Fruit fly (Drosophila melanogaster) whole organism, embryonic: ENCODE data around the gene CG14402.

ENCODE experiments used
- Adf1 ChIP-seq: fragments of 200-800 bp; sonication (Bioruptor generic); IDR thresholded peaks from 2 replicates; pipeline ENCODE4 v1.3.6; 2022; ENCODE audit warnings: missing biosample characterization, missing genetic modification characterization
- Bteb2 ChIP-seq: fragments of 200-800 bp; sonication (Bioruptor generic); optimal IDR thresholded peaks from 2 replicates; lab custom pipeline; 2016; ENCODE audit warnings: missing biosample characterization, missing genetic modification characterization
- CG10431 ChIP-seq: fragments of 200-800 bp; sonication (Bioruptor generic); optimal IDR thresholded peaks from 3 replicates; lab custom pipeline; 2018; ENCODE audit warnings: missing biosample characterization, mild to moderate bottlenecking, missing genetic modification characterization
- CG10462 ChIP-seq: fragments of 200-800 bp; sonication (Bioruptor generic); optimal IDR thresholded peaks from 2 replicates; lab custom pipeline; 2016; ENCODE audit warnings: missing biosample characterization, missing genetic modification characterization
- CG10959 ChIP-seq: fragments of 200-800 bp; sonication (Bioruptor generic); IDR thresholded peaks from 2 replicates; pipeline ENCODE4 v1.3.6; 2022; ENCODE audit warnings: missing biosample characterization, missing genetic modification characterization
- CG11398 ChIP-seq: fragments of 200-800 bp; sonication (Bioruptor generic); optimal IDR thresholded peaks from 2 replicates; lab custom pipeline; 2016; ENCODE audit warnings: missing biosample characterization, missing genetic modification characterization
- CG11695 ChIP-seq: fragments of 200-800 bp; sonication (Bioruptor generic); IDR thresholded peaks from 3 replicates; pipeline ENCODE4 v1.3.6; 2022; ENCODE audit warnings: missing biosample characterization, missing genetic modification characterization
- CG12104 ChIP-seq: fragments of 200-800 bp; sonication (Bioruptor generic); optimal IDR thresholded peaks from 3 replicates; lab custom pipeline; 2016; ENCODE audit warnings: missing biosample characterization, missing genetic modification characterization
- CG13287 ChIP-seq: fragments of 200-800 bp; sonication (Bioruptor generic); IDR thresholded peaks from 2 replicates; pipeline ENCODE4 v1.3.6; 2022; ENCODE audit warnings: missing biosample characterization, missing genetic modification characterization; ENCODE audit not compliant: partially characterized antibody
- CG14050 ChIP-seq: fragments of 200-800 bp; sonication (Bioruptor generic); IDR thresholded peaks from 3 replicates; pipeline ENCODE4 v1.3.6; 2022; ENCODE audit warnings: missing biosample characterization, missing genetic modification characterization
- CG15073 ChIP-seq: fragments of 200-800 bp; sonication (Bioruptor generic); optimal IDR thresholded peaks from 2 replicates; lab custom pipeline; 2016; ENCODE audit warnings: missing biosample characterization, missing genetic modification characterization
- CG16863 ChIP-seq: fragments of 200-800 bp; sonication (Bioruptor generic); optimal IDR thresholded peaks from 3 replicates; lab custom pipeline; 2016; ENCODE audit warnings: missing biosample characterization, missing genetic modification characterization
- CG17385 ChIP-seq: fragments of 200-800 bp; sonication (Bioruptor generic); optimal IDR thresholded peaks from 3 replicates; lab custom pipeline; 2018; ENCODE audit warnings: missing biosample characterization, mild to moderate bottlenecking, missing genetic modification characterization
- CG17568 ChIP-seq: fragments of 200-800 bp; sonication (Bioruptor generic); optimal IDR thresholded peaks from 2 replicates; lab custom pipeline; 2018; ENCODE audit warnings: missing biosample characterization, mild to moderate bottlenecking, missing genetic modification characterization, moderate library complexity
- CG30020 ChIP-seq: fragments of 200-800 bp; optimal IDR thresholded peaks from 2 replicates; lab custom pipeline; 2019; ENCODE audit warnings: missing biosample characterization, mild to moderate bottlenecking, missing genetic modification characterization, moderate library complexity
- CG30403 ChIP-seq: fragments of 200-800 bp; sonication (Bioruptor generic); optimal IDR thresholded peaks from 3 replicates; lab custom pipeline; 2016; ENCODE audit warnings: missing biosample characterization, missing genetic modification characterization
- CG42726 ChIP-seq: fragments of 200-800 bp; sonication (Bioruptor generic); IDR thresholded peaks from 2 replicates; pipeline ENCODE4 v1.3.6; 2022; ENCODE audit warnings: missing biosample characterization, missing genetic modification characterization; ENCODE audit not compliant: partially characterized antibody
- CG4404 ChIP-seq: fragments of 200-800 bp; sonication (Bioruptor generic); IDR thresholded peaks from 2 replicates; pipeline ENCODE4 v1.3.6; 2022; ENCODE audit warnings: missing biosample characterization, missing genetic modification characterization
- CG4820 ChIP-seq: fragments of 200-800 bp; sonication (Bioruptor generic); optimal IDR thresholded peaks from 3 replicates; lab custom pipeline; 2016; ENCODE audit warnings: missing biosample characterization, missing genetic modification characterization
- CG4854 ChIP-seq: fragments of 200-800 bp; sonication (Bioruptor generic); optimal IDR thresholded peaks from 2 replicates; lab custom pipeline; 2016; ENCODE audit warnings: missing biosample characterization, missing genetic modification characterization, inconsistent platforms
- CG7372 ChIP-seq: fragments of 200-800 bp; sonication (Bioruptor generic); IDR thresholded peaks from 2 replicates; pipeline ENCODE4 v1.3.6; 2022; ENCODE audit warnings: missing biosample characterization, missing genetic modification characterization
- CG8388 ChIP-seq: fragments of 200-800 bp; sonication (Bioruptor generic); optimal IDR thresholded peaks from 2 replicates; lab custom pipeline; 2019; ENCODE audit warnings: missing biosample characterization, mild to moderate bottlenecking, missing genetic modification characterization, moderate library complexity
- CHES-1-like ChIP-seq: fragments of 200-800 bp; sonication (Bioruptor generic); optimal IDR thresholded peaks from 2 replicates; lab custom pipeline; 2016; ENCODE audit warnings: missing biosample characterization, missing genetic modification characterization
- Elba2 ChIP-seq: fragments of 200-800 bp; sonication (Bioruptor generic); optimal IDR thresholded peaks from 3 replicates; lab custom pipeline; 2016; ENCODE audit warnings: missing biosample characterization, missing genetic modification characterization
- Ets97D ChIP-seq: fragments of 200-800 bp; sonication (Bioruptor generic); optimal IDR thresholded peaks from 3 replicates; lab custom pipeline; 2016; ENCODE audit warnings: missing biosample characterization, missing genetic modification characterization
- HLH3B ChIP-seq: fragments of 200-800 bp; sonication (Bioruptor generic); IDR thresholded peaks from 2 replicates; pipeline ENCODE4 v1.3.6; 2022; ENCODE audit warnings: missing biosample characterization, missing genetic modification characterization
- HLHmδ ChIP-seq: fragments of 200-800 bp; sonication (Bioruptor generic); optimal IDR thresholded peaks from 2 replicates; lab custom pipeline; 2018; ENCODE audit warnings: missing biosample characterization, mild to moderate bottlenecking, missing genetic modification characterization, moderate library complexity
- Hand ChIP-seq: fragments of 200-800 bp; sonication (Bioruptor generic); optimal IDR thresholded peaks from 2 replicates; lab custom pipeline; 2017; ENCODE audit warnings: mild to moderate bottlenecking, missing biosample characterization, missing genetic modification reagents, missing genetic modification characterization
- NC2β ChIP-seq: fragments of 200-800 bp; sonication (Bioruptor generic); optimal IDR thresholded peaks from 2 replicates; lab custom pipeline; 2016; ENCODE audit warnings: missing biosample characterization, missing genetic modification characterization
- NFAT ChIP-seq: fragments of 200-800 bp; sonication (Bioruptor generic); IDR thresholded peaks from 2 replicates; pipeline ENCODE4 v1.3.6; 2022; ENCODE audit warnings: missing biosample characterization, missing genetic modification characterization
- Nf-YA ChIP-seq: fragments of 200-800 bp; sonication (Bioruptor generic); IDR thresholded peaks from 2 replicates; pipeline ENCODE4 v1.3.6; 2022; ENCODE audit warnings: missing biosample characterization, missing genetic modification characterization
- Scr ChIP-seq: fragments of 200-800 bp; sonication (Bioruptor generic); IDR thresholded peaks from 2 replicates; pipeline ENCODE4 v1.3.6; 2022; ENCODE audit warnings: missing biosample characterization, missing genetic modification characterization; ENCODE audit not compliant: partially characterized antibody
- Stat92E ChIP-seq, 3 experiments: fragments of >200 bp in 2 of 3; fragments of 200-800 bp in 1 of 3; sonication (Bioruptor generic) in 1 of 3; optimal IDR thresholded peaks; 2 replicates each; lab custom pipeline; 2017 to 2019; ENCODE audit warnings: missing biosample characterization in 3 of 3, missing genetic modification characterization in 3 of 3, mild to moderate bottlenecking in 1 of 3, moderate library complexity in 1 of 3
- Tbp ChIP-seq: fragments of >200 bp; optimal IDR thresholded peaks from 2 replicates; lab custom pipeline; 2018; ENCODE audit warnings: missing biosample characterization, missing genetic modification characterization
- al ChIP-seq: fragments of 200-800 bp; sonication (Bioruptor generic); IDR thresholded peaks from 2 replicates; pipeline ENCODE4 v1.3.6; 2022; ENCODE audit warnings: missing biosample characterization, missing genetic modification characterization
- bab2 ChIP-seq: fragments of 200-800 bp; sonication (Bioruptor generic); optimal IDR thresholded peaks from 2 replicates; lab custom pipeline; 2016; ENCODE audit warnings: missing biosample characterization, missing genetic modification characterization
- dimm ChIP-seq: fragments of 200-800 bp; sonication (Bioruptor generic); IDR thresholded peaks from 2 replicates; pipeline ENCODE4 v1.3.6; 2022; ENCODE audit warnings: missing biosample characterization, missing genetic modification characterization
- esg ChIP-seq: fragments of 200-800 bp; sonication (Bioruptor generic); conservative IDR thresholded peaks from 2 replicates; pipeline ENCODE4 v1.3.6; 2022; ENCODE audit warnings: missing biosample characterization, missing genetic modification characterization
- ftz-f1 ChIP-seq: fragments of 200-800 bp; sonication (Bioruptor generic); optimal IDR thresholded peaks from 2 replicates; lab custom pipeline; 2016; ENCODE audit warnings: missing biosample characterization, missing genetic modification characterization
- gt ChIP-seq: fragments of 200-800 bp; sonication (Bioruptor generic); IDR thresholded peaks from 2 replicates; pipeline ENCODE4 v1.3.6; 2022; ENCODE audit warnings: missing biosample characterization, missing genetic modification characterization
- kah ChIP-seq: fragments of 200-800 bp; sonication (Bioruptor generic); optimal IDR thresholded peaks from 2 replicates; lab custom pipeline; 2018; ENCODE audit warnings: missing biosample characterization, mild to moderate bottlenecking, missing genetic modification characterization
- lilli ChIP-seq: fragments of 200-800 bp; sonication (Bioruptor generic); optimal IDR thresholded peaks from 3 replicates; lab custom pipeline; 2016; ENCODE audit warnings: missing biosample characterization, missing genetic modification characterization
- lola ChIP-seq, 3 experiments: fragments of >200 bp in 2 of 3; fragments of 200-800 bp in 1 of 3; sonication (Bioruptor generic) in 1 of 3; optimal IDR thresholded peaks; 2 replicates each; lab custom pipeline; 2017 to 2019; ENCODE audit warnings: missing biosample characterization in 3 of 3, missing genetic modification characterization in 3 of 3, mild to moderate bottlenecking in 1 of 3, moderate library complexity in 1 of 3
- nom ChIP-seq: fragments of 200-800 bp; sonication (Bioruptor generic); optimal IDR thresholded peaks from 2 replicates; lab custom pipeline; 2017; ENCODE audit warnings: missing biosample characterization, missing genetic modification characterization, mild to moderate bottlenecking, moderate library complexity, missing genetic modification reagents
- p53 ChIP-seq: fragments of 200-800 bp; sonication (Bioruptor generic); optimal IDR thresholded peaks from 2 replicates; lab custom pipeline; 2016; ENCODE audit warnings: missing biosample characterization, missing genetic modification characterization
- pita ChIP-seq: fragments of 200-800 bp; sonication (Bioruptor generic); optimal IDR thresholded peaks from 2 replicates; lab custom pipeline; 2017; ENCODE audit warnings: missing biosample characterization, mild to moderate bottlenecking, missing genetic modification characterization
- sens-2 ChIP-seq: fragments of 200-800 bp; sonication (Bioruptor generic); IDR thresholded peaks from 2 replicates; pipeline ENCODE4 v1.3.6; 2022; ENCODE audit warnings: missing biosample characterization, missing genetic modification characterization
- wek ChIP-seq: fragments of 200-800 bp; sonication (Bioruptor generic); optimal IDR thresholded peaks from 3 replicates; lab custom pipeline; 2018; ENCODE audit warnings: missing biosample characterization, mild to moderate bottlenecking, missing genetic modification characterization, moderate library complexity
- yki ChIP-seq: fragments of >200 bp; optimal IDR thresholded peaks from 3 replicates; lab custom pipeline; 2018

Gene CG14402

dm6 chr2L:20799991-20800897 is 48.9 kb upstream of the CG14402 start (continued):
- TF ChIP-seq CG16863 (GFP tag; lab: Kevin White, UChicago) (peak; percentile 74), bab2 (GFP tag; lab: Kevin White, UChicago) (peak; percentile 74), CG11398 (peak; percentile 72), kah (GFP tag; lab: Kevin White, UChicago) (no peak), CG14050 (GFP tag; lab: Robert Waterston, UW) (peak; percentile 63), Tbp (GFP tag; lab: Kevin White, UChicago) (no peak), esg (peak; percentile 73), CG4854 (GFP tag; lab: Kevin White, UChicago) (peak; percentile 63), Bteb2 (peak; percentile 69), Scr (no peak), pita (no peak), CG30403 (GFP tag; lab: Kevin White, UChicago) (peak; percentile 74), NFAT (GFP tag; lab: Robert Waterston, UW) (peak; percentile 73), CG42726 (no peak), nom (GFP tag; lab: Kevin White, UChicago) (peak; percentile 94), CG13287 (no peak), CG10462 (GFP tag; lab: Kevin White, UChicago) (peak; percentile 38), CG4404 (GFP tag; lab: Robert Waterston, UW) (peak; percentile 72), CG11695 (peak; percentile 71; the same call in 1 of the 3 replicates), CG10959 (GFP tag; lab: Robert Waterston, UW) (peak; percentile 53), Nf-YA (GFP tag; lab: Robert Waterston, UW) (0 out of 2 replicates have a peak, but pooled peaks have one; percentile 37), gt (GFP tag; lab: Robert Waterston, UW) (no peak), CG30020 (no peak), p53 (GFP tag; lab: Kevin White, UChicago) (peak; percentile 3), Elba2 (no peak), lola (GFP tag; optimal IDR thresholded peaks at IDR 0.05; lab: Kevin White, UChicago) (peak in 1 of 3 experiments; percentile 59), Adf1 (GFP tag; lab: Robert Waterston, UW) (no peak), CG12104 (GFP tag; lab: Kevin White, UChicago) (peak; percentile 55), Stat92E (GFP tag; optimal IDR thresholded peaks at IDR 0.05; lab: Kevin White, UChicago) (no peak), HLH3B (GFP tag; lab: Robert Waterston, UW) (peak; percentile 68), CG17385 (GFP tag; lab: Kevin White, UChicago) (peak; percentile 65), CG7372 (GFP tag; lab: Robert Waterston, UW) (peak; percentile 62), CG10431 (GFP tag; lab: Kevin White, UChicago) (no peak), CG8388 (GFP tag; lab: Kevin White, UChicago) (peak; percentile 36), NC2β (GFP tag; lab: Kevin White, UChicago) (peak; percentile 63), dimm (GFP tag; lab: Robert Waterston, UW) (no peak), al (peak; percentile 62; the same call in 1 of the 2 replicates), CG4820 (GFP tag; lab: Kevin White, UChicago) (peak; percentile 44), yki (lab: Kevin White, UChicago) (no peak), CHES-1-like (GFP tag; lab: Kevin White, UChicago) (peak; percentile 83), Hand (GFP tag; lab: Kevin White, UChicago) (peak; percentile 93), ftz-f1 (peak; percentile 42), HLHmδ (GFP tag; lab: Kevin White, UChicago) (no peak), CG17568 (peak; percentile 46), sens-2 (GFP tag; lab: Robert Waterston, UW) (peak; percentile 64), lilli (GFP tag; lab: Kevin White, UChicago) (peak; percentile 87), CG15073 (GFP tag; lab: Kevin White, UChicago) (no peak), Ets97D (GFP tag; lab: Kevin White, UChicago) (peak; percentile 25), wek (GFP tag; lab: Kevin White, UChicago) (peak; percentile 11)
